Worm (Caenorhabditis elegans): ENCODE data around the gene C29F7.1.
A peak's percentile ranks its signal among the peaks of the same experiment; 100 is the strongest.

C29F7.1 gene

DNA sequence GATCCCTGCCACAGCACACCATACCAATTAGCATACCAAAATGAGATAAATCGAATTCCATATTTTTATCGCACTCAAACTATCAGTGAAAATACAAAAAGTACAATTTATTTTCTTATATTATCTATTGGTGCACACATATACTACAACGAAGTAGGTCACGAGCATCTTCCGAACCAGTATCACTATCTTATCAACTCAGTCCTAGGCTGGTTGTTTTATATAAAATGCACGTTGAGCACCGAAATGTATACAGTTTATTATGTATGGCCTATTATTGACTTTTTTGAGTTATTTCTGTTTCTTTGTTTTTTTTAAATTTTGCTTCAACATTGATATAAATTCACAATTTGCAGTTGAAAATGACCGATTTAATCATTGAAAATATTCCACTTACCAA is 6.0 kb downstream of the C29F7.1 start, which contains the start of gene C29F7.2:
C29F7.2 (plus strand) TSS at position 357 of the 400 bp plus-strand sequence.
- peak; percentile 38 for TF ChIP-seq crh-2 (tag; optimal IDR thresholded peaks at IDR 0.05)
- TF ChIP-seq fos-1 (tag; optimal IDR thresholded peaks at IDR 0.05) = peak; percentile 32
- TF ChIP-seq sma-9 (GFP tag; optimal IDR thresholded peaks at IDR 0.05) = peak; percentile 57
- TF ChIP-seq sma-9 (tag; optimal IDR thresholded peaks at IDR 0.05) = no peak
- no peak for TF ChIP-seq ztf-4 (tag; optimal IDR thresholded peaks at IDR 0.05)
- TF ChIP-seq mbf-1 (tag; optimal IDR thresholded peaks at IDR 0.05) = no peak
- peak; percentile 18 for TF ChIP-seq sma-3 (GFP tag; optimal IDR thresholded peaks at IDR 0.05)
- peak; percentile 17 for TF ChIP-seq gmeb-1 (tag; optimal IDR thresholded peaks at IDR 0.05)

DNA sequence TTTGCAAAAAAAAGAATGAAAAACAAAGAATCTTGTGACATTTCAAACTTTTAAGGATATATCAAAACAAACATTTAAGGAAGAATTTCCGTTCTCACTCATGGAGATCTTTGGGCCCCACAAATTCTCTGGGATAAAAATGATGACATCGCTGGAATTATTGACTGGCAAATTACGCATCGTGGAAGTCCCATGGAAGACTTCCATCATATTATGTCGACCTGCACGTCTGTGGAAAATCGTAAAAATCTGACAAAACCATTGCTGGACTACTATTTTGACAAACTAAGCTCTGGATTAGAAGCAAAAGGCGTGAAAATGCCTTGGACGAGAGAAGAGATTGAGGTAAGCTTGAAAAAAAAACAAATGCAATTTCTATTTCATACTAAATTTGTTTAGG is 7.7 kb downstream of the C29F7.1 start:
- TF ChIP-seq sem-4 (tag; optimal IDR thresholded peaks at IDR 0.05) (no peak), snpc-4 (tag; optimal IDR thresholded peaks at IDR 0.05) (no peak), sma-3 (GFP tag; optimal IDR thresholded peaks at IDR 0.05) (no peak), unc-62 (GFP tag; optimal IDR thresholded peaks at IDR 0.05) (no peak), elt-3 (tag; optimal IDR thresholded peaks at IDR 0.05) (no peak), skn-1 (tag; optimal IDR thresholded peaks at IDR 0.05) (no peak)

- no peak for TF ChIP-seq ztf-11 (tag; optimal IDR thresholded peaks at IDR 0.05)
- TF ChIP-seq Y55F3AM.14 (GFP tag; optimal IDR thresholded peaks at IDR 0.05) = no peak
- peak; percentile 43 for TF ChIP-seq sma-3 (GFP tag; optimal IDR thresholded peaks at IDR 0.05)
- peak; percentile 55 for TF ChIP-seq nhr-129 (tag; optimal IDR thresholded peaks at IDR 0.05)
- peak; percentile 23 for TF ChIP-seq F13H6.1 (tag; optimal IDR thresholded peaks at IDR 0.05)
- TF ChIP-seq peb-1 (tag; optimal IDR thresholded peaks at IDR 0.05) = no peak
- TF ChIP-seq elt-1 (tag; optimal IDR thresholded peaks at IDR 0.05) = no peak
- peak; percentile 68 for TF ChIP-seq nhr-25 (tag; optimal IDR thresholded peaks at IDR 0.05)
- no peak for TF ChIP-seq unc-62 (GFP tag; optimal IDR thresholded peaks at IDR 0.05)
- TF ChIP-seq crh-2 (tag; optimal IDR thresholded peaks at IDR 0.05) = peak; percentile 26
- TF ChIP-seq fos-1 (tag; optimal IDR thresholded peaks at IDR 0.05) = peak; percentile 36
- no peak for TF ChIP-seq mbf-1 (tag; optimal IDR thresholded peaks at IDR 0.05)
- peak; percentile 19 for TF ChIP-seq C34F6.9 (tag; optimal IDR thresholded peaks at IDR 0.05)
- TF ChIP-seq blmp-1 (tag; optimal IDR thresholded peaks at IDR 0.05; ENCODE audit: insufficient read depth) = peak; percentile 87
- no peak for TF ChIP-seq egl-27 (tag; optimal IDR thresholded peaks at IDR 0.05)
- TF ChIP-seq mdl-1 (tag; optimal IDR thresholded peaks at IDR 0.05) = no peak
- no peak for TF ChIP-seq unc-39 (tag; optimal IDR thresholded peaks at IDR 0.05)
- TF ChIP-seq sma-9 (GFP tag; optimal IDR thresholded peaks at IDR 0.05) = peak; percentile 68
- TF ChIP-seq sma-9 (tag; optimal IDR thresholded peaks at IDR 0.05) = no peak
- no peak for TF ChIP-seq ztf-4 (tag; optimal IDR thresholded peaks at IDR 0.05)
Observed at ce11 chrX:13419884-13420339, 10.2 kb downstream of the C29F7.1 start, which contains the start of gene C29F7.3. Gene C29F7.3 (minus strand): TSS chrX:13419934.

- no peak for TF ChIP-seq nhr-129 (tag; optimal IDR thresholded peaks at IDR 0.05)
- no peak for TF ChIP-seq R02D3.7 (tag; optimal IDR thresholded peaks at IDR 0.05)
- TF ChIP-seq aly-2 (tag; optimal IDR thresholded peaks at IDR 0.05) = no peak
- TF ChIP-seq ceh-82 (tag; optimal IDR thresholded peaks at IDR 0.05) = no peak
- TF ChIP-seq elt-1 (tag; optimal IDR thresholded peaks at IDR 0.05) = no peak
- no peak for TF ChIP-seq zag-1 (tag; optimal IDR thresholded peaks at IDR 0.05)
- TF ChIP-seq nhr-25 (tag; optimal IDR thresholded peaks at IDR 0.05) = no peak
- TF ChIP-seq nhr-21 (tag; optimal IDR thresholded peaks at IDR 0.05) = no peak
- TF ChIP-seq nhr-12 (tag; optimal IDR thresholded peaks at IDR 0.05) = no peak
- TF ChIP-seq elt-3 (tag; optimal IDR thresholded peaks at IDR 0.05) = no peak
- TF ChIP-seq ztf-11 (tag; optimal IDR thresholded peaks at IDR 0.05) = no peak
- TF ChIP-seq sma-9 (GFP tag; optimal IDR thresholded peaks at IDR 0.05) = peak; percentile 14
- TF ChIP-seq sma-9 (tag; optimal IDR thresholded peaks at IDR 0.05) = no peak
- peak; percentile 77 for TF ChIP-seq fos-1 (tag; optimal IDR thresholded peaks at IDR 0.05)
Observed at ce11 chrX:13421068-13421467, 11.3 kb downstream of the C29F7.1 start.

- no peak for TF ChIP-seq Y55F3AM.14 (GFP tag; optimal IDR thresholded peaks at IDR 0.05)
- TF ChIP-seq mbf-1 (tag; optimal IDR thresholded peaks at IDR 0.05) = no peak
- no peak for TF ChIP-seq mab-5 (tag; optimal IDR thresholded peaks at IDR 0.05)
- TF ChIP-seq nhr-6 (tag; optimal IDR thresholded peaks at IDR 0.05) = no peak
- TF ChIP-seq fos-1 (tag; optimal IDR thresholded peaks at IDR 0.05) = no peak
- no peak for TF ChIP-seq lsy-2 (tag; optimal IDR thresholded peaks at IDR 0.05)
- no peak for TF ChIP-seq alr-1 (tag; optimal IDR thresholded peaks at IDR 0.05)
- TF ChIP-seq ztf-1 (GFP tag; conservative IDR thresholded peaks at IDR 0.05) = no peak
- TF ChIP-seq nhr-237 (tag; optimal IDR thresholded peaks at IDR 0.05) = no peak
- no peak for TF ChIP-seq R02D3.7 (tag; optimal IDR thresholded peaks at IDR 0.05)
- TF ChIP-seq C34F6.9 (tag; optimal IDR thresholded peaks at IDR 0.05) = no peak
- TF ChIP-seq dmd-4 (tag; optimal IDR thresholded peaks at IDR 0.05) = no peak
- TF ChIP-seq ama-1 (optimal IDR thresholded peaks at IDR 0.05) = no peak
- no peak for TF ChIP-seq sma-3 (GFP tag; optimal IDR thresholded peaks at IDR 0.05)
- TF ChIP-seq mdl-1 (tag; optimal IDR thresholded peaks at IDR 0.05) = no peak
- TF ChIP-seq F13H6.1 (tag; optimal IDR thresholded peaks at IDR 0.05) = no peak
- TF ChIP-seq snpc-4 (tag; optimal IDR thresholded peaks at IDR 0.05) = no peak
Observed at ce11 chrX:13423340-13423739, 13.6 kb downstream of the C29F7.1 start, which contains the start of gene fkh-3. Gene fkh-3 (minus strand): TSS chrX:13423440.
